Worm (Caenorhabditis elegans) whole organism, early embryonic: Measurements from ENCODE around the gene rgs-3.

Experiments used
- B0310.2 ChIP-seq: sonication (generic microtip); optimal IDR thresholded peaks from 2 replicates; lab custom pipeline; 2016; ENCODE audit warnings: mild to moderate bottlenecking, missing genetic modification characterization, missing compliant biosample characterization
- F13C5.2 ChIP-seq: sonication (generic microtip); optimal IDR thresholded peaks from 2 replicates; lab custom pipeline; 2017; ENCODE audit warnings: mild to moderate bottlenecking, missing genetic modification characterization, inconsistent platforms, missing compliant biosample characterization
- ama-1 ChIP-seq: fragments of 150-350 bp; optimal IDR thresholded peaks from 2 replicates; lab custom pipeline; 2014
- ceh-13 ChIP-seq: fragments of 200-800 bp; sonication (Bioruptor generic); optimal IDR thresholded peaks from 2 replicates; lab custom pipeline; 2018; ENCODE audit warnings: mild to moderate bottlenecking, missing genetic modification characterization, missing compliant biosample characterization
- ceh-36 ChIP-seq: sonication (generic microtip); optimal IDR thresholded peaks from 2 replicates; lab custom pipeline; 2016; ENCODE audit warnings: missing genetic modification characterization, inconsistent platforms, missing compliant biosample characterization
- flt-1 ChIP-seq: fragments of 200-800 bp; sonication (Bioruptor generic); IDR thresholded peaks from 2 replicates; pipeline ENCODE4 v1.3.6; 2022; ENCODE audit warnings: missing genetic modification characterization, missing compliant biosample characterization
- hnd-1 ChIP-seq: sonication (generic microtip); optimal IDR thresholded peaks from 2 replicates; lab custom pipeline; 2016; ENCODE audit warnings: missing genetic modification characterization, missing compliant biosample characterization
- pes-1 ChIP-seq: fragments of 200-800 bp; sonication (Bioruptor generic); IDR thresholded peaks from 2 replicates; pipeline ENCODE4 v1.3.6; 2022; ENCODE audit warnings: missing genetic modification reagents, missing genetic modification characterization, missing compliant biosample characterization
- scrt-1 ChIP-seq: fragments of 200-800 bp; sonication (Bioruptor generic); IDR thresholded peaks from 2 replicates; pipeline ENCODE4 v1.3.6; 2022; ENCODE audit warnings: missing genetic modification characterization, missing compliant biosample characterization
- sea-1 ChIP-seq: fragments of 200-800 bp; sonication (Bioruptor generic); conservative IDR thresholded peaks from 2 replicates; pipeline ENCODE4 v1.3.6; 2022; ENCODE audit warnings: missing genetic modification characterization, missing compliant biosample characterization
- tbx-11 ChIP-seq: fragments of 200-800 bp; sonication (Bioruptor generic); IDR thresholded peaks from 2 replicates; pipeline ENCODE4 v1.3.6; 2022; ENCODE audit warnings: missing genetic modification characterization, missing compliant biosample characterization

ce11 chrII:6135530-6135929, 35.9 kb downstream of the rgs-3 start:
- no peak for TF ChIP-seq flt-1 (GFP tag; lab: Robert Waterston, UW)
- no peak for TF ChIP-seq ama-1 (lab: Kevin White, UChicago)
- TF ChIP-seq ceh-36 (tag; lab: Kevin White, UChicago): no peak
- no peak for TF ChIP-seq tbx-11
- TF ChIP-seq scrt-1: no peak
- no peak for TF ChIP-seq hnd-1 (tag; lab: Kevin White, UChicago)
- no peak for TF ChIP-seq F13C5.2 (tag; lab: Kevin White, UChicago)
- no peak for TF ChIP-seq ceh-13 (GFP tag; lab: Kevin White, UChicago)
- no peak for TF ChIP-seq sea-1 (GFP tag; lab: Robert Waterston, UW)
- no peak for TF ChIP-seq pes-1 (GFP tag; lab: Robert Waterston, UW)
- TF ChIP-seq B0310.2 (tag; lab: Kevin White, UChicago): no peak
